Worm (Caenorhabditis elegans) whole organism, L3 larva: ENCODE measurements around the gene B0250.8.

ENCODE experiments used
- R02D3.7 ChIP-seq: fragments of 150-350 bp; optimal IDR thresholded peaks from 2 replicates; lab custom pipeline; 2014; ENCODE audit warnings: missing biosample characterization, missing genetic modification characterization
- ZK546.5 ChIP-seq: sonication (generic microtip); optimal IDR thresholded peaks from 2 replicates; lab custom pipeline; 2017; ENCODE audit warnings: missing biosample characterization, missing genetic modification characterization
- ama-1 ChIP-seq: fragments of 150-350 bp; optimal IDR thresholded peaks from 2 replicates; lab custom pipeline; 2018
- ceh-16 ChIP-seq: sonication (generic microtip); optimal IDR thresholded peaks from 2 replicates; lab custom pipeline; 2017; ENCODE audit warnings: missing biosample characterization, missing genetic modification characterization
- ceh-9 ChIP-seq: sonication (generic microtip); optimal IDR thresholded peaks from 2 replicates; lab custom pipeline; 2018; ENCODE audit warnings: missing biosample characterization, missing genetic modification characterization
- daf-12 ChIP-seq: fragments of 150-350 bp; optimal IDR thresholded peaks from 2 replicates; lab custom pipeline; 2014; ENCODE audit warnings: missing biosample characterization, missing genetic modification reagents, missing genetic modification characterization
- egl-27 ChIP-seq: sonication (generic microtip); optimal IDR thresholded peaks from 4 replicates; lab custom pipeline; 2017; ENCODE audit warnings: missing biosample characterization, missing genetic modification reagents, missing genetic modification characterization
- egl-5 ChIP-seq: fragments of 150-350 bp; optimal IDR thresholded peaks from 2 replicates; lab custom pipeline; 2017; ENCODE audit warnings: missing biosample characterization, missing genetic modification reagents, missing genetic modification characterization, inconsistent platforms
- elt-1 ChIP-seq: fragments of 150-350 bp; optimal IDR thresholded peaks from 2 replicates; lab custom pipeline; 2014; ENCODE audit warnings: missing biosample characterization, missing genetic modification characterization
- elt-2 ChIP-seq: sonication (generic microtip); optimal IDR thresholded peaks from 2 replicates; lab custom pipeline; 2016; ENCODE audit warnings: missing genetic modification reagents, mild to moderate bottlenecking, missing genetic modification characterization, missing compliant biosample characterization
- elt-3 ChIP-seq, 3 experiments: fragments of 150-350 bp in 1 of 3; sonication (generic microtip) in 2 of 3; optimal IDR thresholded peaks; 2 replicates in 2 of 3; 4 replicates in 1 of 3; lab custom pipeline; 2014 to 2017; ENCODE audit warnings: missing biosample characterization in 3 of 3, missing genetic modification characterization in 3 of 3
- fos-1 ChIP-seq: fragments of 150-350 bp; optimal IDR thresholded peaks from 2 replicates; lab custom pipeline; 2014; ENCODE audit warnings: missing biosample characterization, missing genetic modification characterization
- hmg-11 ChIP-seq: sonication (generic microtip); optimal IDR thresholded peaks from 2 replicates; lab custom pipeline; 2016; ENCODE audit warnings: missing genetic modification characterization, missing compliant biosample characterization
- jun-1 ChIP-seq: fragments of 150-350 bp; optimal IDR thresholded peaks from 2 replicates; lab custom pipeline; 2014; ENCODE audit warnings: missing biosample characterization, missing genetic modification reagents, missing genetic modification characterization
- lin-15B ChIP-seq: fragments of 150-350 bp; optimal IDR thresholded peaks from 2 replicates; lab custom pipeline; 2014; ENCODE audit warnings: missing biosample characterization, missing genetic modification characterization
- lin-39 ChIP-seq: fragments of 150-350 bp; optimal IDR thresholded peaks from 2 replicates; lab custom pipeline; 2018; ENCODE audit warnings: missing biosample characterization, missing genetic modification reagents, missing genetic modification characterization
- lsy-12 ChIP-seq: sonication (generic microtip); optimal IDR thresholded peaks from 2 replicates; lab custom pipeline; 2016; ENCODE audit warnings: mild to moderate bottlenecking, missing genetic modification characterization, missing compliant biosample characterization
- mdl-1 ChIP-seq: fragments of 150-350 bp; optimal IDR thresholded peaks from 2 replicates; lab custom pipeline; 2014; ENCODE audit warnings: missing biosample characterization, missing genetic modification characterization
- nfya-1 ChIP-seq: sonication (generic microtip); optimal IDR thresholded peaks from 2 replicates; lab custom pipeline; 2017; ENCODE audit warnings: missing genetic modification characterization, mild to moderate bottlenecking, missing compliant biosample characterization, antibody characterized with exemption, moderate library complexity; ENCODE audit not compliant: insufficient read depth
- nhr-11 ChIP-seq: fragments of 150-350 bp; optimal IDR thresholded peaks from 2 replicates; lab custom pipeline; 2014; ENCODE audit warnings: missing biosample characterization, missing genetic modification characterization
- nhr-12 ChIP-seq: fragments of 150-350 bp; optimal IDR thresholded peaks from 2 replicates; lab custom pipeline; 2014; ENCODE audit warnings: missing biosample characterization, missing genetic modification characterization
- nhr-23 ChIP-seq: fragments of 150-350 bp; optimal IDR thresholded peaks from 2 replicates; lab custom pipeline; 2014; ENCODE audit warnings: missing biosample characterization, missing genetic modification reagents, missing genetic modification characterization
- nhr-237 ChIP-seq: fragments of 150-350 bp; optimal IDR thresholded peaks from 2 replicates; lab custom pipeline; 2014; ENCODE audit warnings: missing biosample characterization, missing genetic modification characterization
- nhr-67 ChIP-seq: fragments of 150-350 bp; optimal IDR thresholded peaks from 2 replicates; lab custom pipeline; 2014; ENCODE audit warnings: missing biosample characterization, missing genetic modification characterization
- nhr-76 ChIP-seq: fragments of 150-350 bp; sonication (generic microtip); optimal IDR thresholded peaks from 5 replicates; lab custom pipeline; 2014; ENCODE audit warnings: missing biosample characterization, missing genetic modification characterization
- pha-4 ChIP-seq: fragments of 150-350 bp; optimal IDR thresholded peaks from 2 replicates; lab custom pipeline; 2014; ENCODE audit warnings: missing biosample characterization, missing genetic modification reagents, missing genetic modification characterization
- pqm-1 ChIP-seq: fragments of 150-350 bp; optimal IDR thresholded peaks from 2 replicates; lab custom pipeline; 2017; ENCODE audit warnings: missing biosample characterization, missing genetic modification characterization, inconsistent platforms
- sea-2 ChIP-seq: fragments of 150-350 bp; sonication (generic microtip); optimal IDR thresholded peaks from 4 replicates; lab custom pipeline; 2014; ENCODE audit warnings: missing biosample characterization, missing genetic modification reagents, missing genetic modification characterization
- skn-1 ChIP-seq: fragments of 150-350 bp; optimal IDR thresholded peaks from 2 replicates; lab custom pipeline; 2014; ENCODE audit warnings: missing biosample characterization, missing genetic modification characterization
- snpc-4 ChIP-seq: fragments of 150-350 bp; optimal IDR thresholded peaks from 2 replicates; lab custom pipeline; 2014; ENCODE audit warnings: missing biosample characterization, missing genetic modification characterization
- tbx-2 ChIP-seq: sonication (generic microtip); optimal IDR thresholded peaks from 2 replicates; lab custom pipeline; 2016; ENCODE audit warnings: mild to moderate bottlenecking, missing genetic modification characterization, missing compliant biosample characterization
- unc-62 ChIP-seq: fragments of 150-350 bp; sonication (generic microtip); optimal IDR thresholded peaks from 4 replicates; lab custom pipeline; 2014; ENCODE audit warnings: missing biosample characterization, missing genetic modification reagents, missing genetic modification characterization
- zag-1 ChIP-seq: fragments of 150-350 bp; optimal IDR thresholded peaks from 2 replicates; lab custom pipeline; 2014; ENCODE audit warnings: missing biosample characterization, missing genetic modification characterization
- ztf-11 ChIP-seq: fragments of 150-350 bp; optimal IDR thresholded peaks from 2 replicates; lab custom pipeline; 2014; ENCODE audit warnings: missing biosample characterization, missing genetic modification characterization
- ztf-4 ChIP-seq: fragments of 150-350 bp; optimal IDR thresholded peaks from 2 replicates; lab custom pipeline; 2014; ENCODE audit warnings: missing biosample characterization, missing genetic modification characterization

Gene B0250.8

ce11 chrV:20479013-20479739 is 8.9 kb upstream of the B0250.8 start, which contains the start of the genes calf-1 and rpl-2 (continued):
- TF ChIP-seq mdl-1 (no peak), jun-1 (tag; lab: Kevin White, UChicago) (no peak), nhr-23 (tag; lab: Kevin White, UChicago) (peak; percentile 64), elt-2 (tag; lab: Kevin White, UChicago) (peak; percentile 27), nhr-11 (tag; lab: Kevin White, UChicago) (peak; percentile 18)

DNA sequence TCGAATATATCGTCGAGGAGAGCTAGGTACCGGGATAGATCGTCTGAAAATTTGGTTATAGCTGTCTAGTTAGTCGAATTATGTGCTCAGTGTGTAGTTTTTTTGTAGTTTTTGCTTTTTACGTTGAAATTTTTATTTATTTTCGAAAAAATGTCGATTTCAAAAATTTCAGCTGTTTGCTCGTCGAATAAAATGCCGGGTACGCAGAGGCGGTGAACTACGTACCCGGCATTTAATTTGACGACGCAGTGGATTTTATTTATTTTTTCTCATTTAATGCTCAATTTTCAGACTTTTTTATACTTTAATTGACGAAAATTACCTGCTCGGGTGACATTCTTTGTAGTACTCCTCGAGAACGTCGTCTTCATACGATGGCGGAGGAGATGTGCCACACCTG is 6.7 kb upstream of the B0250.8 start:
- no peak for TF ChIP-seq elt-2 (tag; lab: Kevin White, UChicago)
- TF ChIP-seq nhr-23 (tag; lab: Kevin White, UChicago) = peak; percentile 17
- TF ChIP-seq hmg-11 (tag; lab: Kevin White, UChicago) = peak; percentile 41
- TF ChIP-seq elt-3 (tag; optimal IDR thresholded peaks at IDR 0.05; lab: Kevin White, UChicago) = no peak
- TF ChIP-seq nfya-1 = peak; percentile 46
- TF ChIP-seq pha-4 = peak; percentile 0
- TF ChIP-seq lin-15B (tag; lab: Kevin White, UChicago) = peak; percentile 34
- TF ChIP-seq R02D3.7 (tag; lab: Kevin White, UChicago) = peak; percentile 20

ce11 chrV:20476514-20476913 is 6.2 kb upstream of the B0250.8 start:
- TF ChIP-seq ztf-4 = no peak
- TF ChIP-seq unc-62 (GFP tag; lab: Kevin White, UChicago) = no peak
- no peak for TF ChIP-seq ztf-11 (tag; lab: Kevin White, UChicago)
- no peak for TF ChIP-seq jun-1 (tag; lab: Kevin White, UChicago)
- no peak for TF ChIP-seq pha-4
- TF ChIP-seq, all 47 proteins: peak for 0

- TF ChIP-seq ama-1 (lab: Kevin White, UChicago) (no peak), nfya-1 (peak; percentile 97)
Observed at ce11 chrV:20475830-20476229, 5.5 kb upstream of the B0250.8 start, which contains the start of gene B0250.7. TSS of gene B0250.7 (minus strand) at chrV:20476061.

DNA sequence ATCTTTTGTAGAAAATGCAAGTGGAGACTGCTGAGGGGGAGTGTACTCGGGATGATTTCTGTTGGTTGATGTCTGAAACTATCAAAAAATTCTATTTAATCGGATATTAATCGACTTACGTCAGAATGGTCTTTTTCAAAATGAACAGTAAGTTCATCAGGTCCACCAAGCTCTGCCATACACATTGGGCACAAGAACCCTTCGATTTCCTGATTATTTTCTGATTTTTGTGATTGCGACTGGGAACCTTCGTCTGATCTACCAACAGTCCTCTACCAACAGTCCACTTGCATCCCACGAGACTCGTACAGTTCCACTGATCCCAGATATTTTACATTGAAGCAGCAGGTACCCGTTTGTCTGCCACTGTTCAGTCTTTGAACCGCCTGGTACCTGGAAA is 4.7 kb upstream of the B0250.8 start:
- no peak for TF ChIP-seq nhr-237 (tag; lab: Kevin White, UChicago)
- TF ChIP-seq ztf-4 = no peak
- no peak for TF ChIP-seq ceh-16 (tag; lab: Kevin White, UChicago)
- no peak for TF ChIP-seq egl-27
- no peak for TF ChIP-seq lsy-12 (tag; lab: Kevin White, UChicago)
- TF ChIP-seq snpc-4 = no peak
- TF ChIP-seq fos-1 (tag; lab: Kevin White, UChicago) = no peak
- no peak for TF ChIP-seq hmg-11 (tag; lab: Kevin White, UChicago)
- no peak for TF ChIP-seq zag-1
- TF ChIP-seq ZK546.5 = no peak
- no peak for TF ChIP-seq nhr-23 (tag; lab: Kevin White, UChicago)
- no peak for TF ChIP-seq nhr-67 (tag; lab: Kevin White, UChicago)
- TF ChIP-seq nhr-12 (tag; lab: Kevin White, UChicago) = no peak
- TF ChIP-seq pqm-1 (tag; lab: Kevin White, UChicago) = no peak
- TF ChIP-seq nhr-11 (tag; lab: Kevin White, UChicago) = no peak
- no peak for TF ChIP-seq elt-2 (tag; lab: Kevin White, UChicago)
- TF ChIP-seq, all 47 proteins: peak for 0

ce11 chrV:20464778-20465177 is 5.5 kb downstream of the B0250.8 start:
- TF ChIP-seq jun-1 (tag; lab: Kevin White, UChicago) (no peak), elt-3 (tag; optimal IDR thresholded peaks at IDR 0.05; lab: Kevin White, UChicago) (no peak), egl-27 (no peak), daf-12 (tag; lab: Kevin White, UChicago) (no peak), elt-1 (tag; lab: Kevin White, UChicago) (no peak), nhr-76 (tag; lab: Kevin White, UChicago) (no peak), elt-2 (tag; lab: Kevin White, UChicago) (no peak), lin-15B (tag; lab: Kevin White, UChicago) (no peak), hmg-11 (tag; lab: Kevin White, UChicago) (no peak), sea-2 (no peak), lin-39 (no peak), skn-1 (tag; lab: Kevin White, UChicago) (no peak), nhr-67 (tag; lab: Kevin White, UChicago) (no peak), ceh-9 (no peak), pqm-1 (tag; lab: Kevin White, UChicago) (no peak), egl-5 (tag; lab: Kevin White, UChicago) (no peak), fos-1 (tag; lab: Kevin White, UChicago) (no peak), tbx-2 (no peak)
